Worm (Caenorhabditis elegans) whole organism, L3 larva: Measurements from ENCODE around the gene T23F11.4.

Source experiments
- ama-1 ChIP-seq: fragments of 150-350 bp; optimal IDR thresholded peaks from 2 replicates; lab custom pipeline; 2018
- ceh-82 ChIP-seq: fragments of 150-350 bp; optimal IDR thresholded peaks from 2 replicates; lab custom pipeline; 2014; ENCODE audit warnings: missing biosample characterization, missing genetic modification characterization
- lin-39 ChIP-seq: fragments of 150-350 bp; optimal IDR thresholded peaks from 2 replicates; lab custom pipeline; 2018; ENCODE audit warnings: missing biosample characterization, missing genetic modification reagents, missing genetic modification characterization
- nfya-1 ChIP-seq: sonication (generic microtip); optimal IDR thresholded peaks from 2 replicates; lab custom pipeline; 2017; ENCODE audit warnings: missing genetic modification characterization, mild to moderate bottlenecking, missing compliant biosample characterization, antibody characterized with exemption, moderate library complexity; ENCODE audit not compliant: insufficient read depth
- nhr-23 ChIP-seq: fragments of 150-350 bp; optimal IDR thresholded peaks from 2 replicates; lab custom pipeline; 2014; ENCODE audit warnings: missing biosample characterization, missing genetic modification reagents, missing genetic modification characterization
- nhr-237 ChIP-seq: fragments of 150-350 bp; optimal IDR thresholded peaks from 2 replicates; lab custom pipeline; 2014; ENCODE audit warnings: missing biosample characterization, missing genetic modification characterization
- nhr-28 ChIP-seq: fragments of 150-350 bp; optimal IDR thresholded peaks from 2 replicates; lab custom pipeline; 2014; ENCODE audit warnings: missing biosample characterization, missing genetic modification characterization
- nhr-77 ChIP-seq: fragments of 150-350 bp; optimal IDR thresholded peaks from 2 replicates; lab custom pipeline; 2014; ENCODE audit warnings: missing biosample characterization, missing genetic modification characterization
- sea-2 ChIP-seq: fragments of 150-350 bp; sonication (generic microtip); optimal IDR thresholded peaks from 4 replicates; lab custom pipeline; 2014; ENCODE audit warnings: missing biosample characterization, missing genetic modification reagents, missing genetic modification characterization
- skn-1 ChIP-seq: fragments of 150-350 bp; optimal IDR thresholded peaks from 2 replicates; lab custom pipeline; 2014; ENCODE audit warnings: missing biosample characterization, missing genetic modification characterization
- unc-62 ChIP-seq: fragments of 150-350 bp; sonication (generic microtip); optimal IDR thresholded peaks from 4 replicates; lab custom pipeline; 2014; ENCODE audit warnings: missing biosample characterization, missing genetic modification reagents, missing genetic modification characterization
- ztf-11 ChIP-seq: fragments of 150-350 bp; optimal IDR thresholded peaks from 2 replicates; lab custom pipeline; 2014; ENCODE audit warnings: missing biosample characterization, missing genetic modification characterization

DNA sequence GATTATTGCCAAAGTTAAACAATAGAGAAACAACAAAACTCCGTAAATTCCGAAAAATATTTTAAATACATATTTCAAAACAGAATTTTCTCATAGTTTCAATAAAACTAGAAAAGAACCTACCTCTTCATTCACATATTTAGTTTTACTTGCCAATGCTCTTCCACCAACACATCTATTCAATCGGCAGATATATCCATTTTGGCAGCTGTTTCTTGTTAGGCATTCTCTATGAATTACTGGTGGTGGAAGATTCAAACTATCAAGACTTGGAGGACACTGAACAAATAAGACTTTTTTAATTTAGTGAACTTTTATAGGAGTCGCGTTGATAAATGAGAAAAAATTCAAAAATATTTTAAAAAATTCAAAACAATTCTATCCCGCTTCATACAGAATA is 17.8 kb downstream of the T23F11.4 start:
- TF ChIP-seq nhr-28 (no peak), sea-2 (GFP tag; lab: Kevin White, UChicago) (no peak), nhr-77 (tag; lab: Kevin White, UChicago) (no peak), nhr-23 (no peak), nhr-237 (tag; lab: Kevin White, UChicago) (no peak), unc-62 (GFP tag; lab: Kevin White, UChicago) (no peak), skn-1 (tag; lab: Kevin White, UChicago) (no peak), lin-39 (tag; lab: Kevin White, UChicago) (no peak), ceh-82 (no peak), ztf-11 (tag; lab: Kevin White, UChicago) (no peak), nfya-1 (no peak), ama-1 (no peak)
